Worm (Caenorhabditis elegans): ENCODE data around the gene comt-2.

- TF ChIP-seq unc-62 (GFP tag; optimal IDR thresholded peaks at IDR 0.05) (no peak), unc-39 (tag; optimal IDR thresholded peaks at IDR 0.05) (no peak), lsy-2 (tag; optimal IDR thresholded peaks at IDR 0.05) (peak; percentile 45), ceh-43 (GFP tag; optimal IDR thresholded peaks at IDR 0.05) (no peak), ztf-11 (tag; optimal IDR thresholded peaks at IDR 0.05) (no peak), unc-120 (tag; optimal IDR thresholded peaks at IDR 0.05; ENCODE audit: poor library complexity, severe bottlenecking) (no peak), ces-1 (GFP tag; optimal IDR thresholded peaks at IDR 0.05) (peak; percentile 20), nhr-12 (tag; optimal IDR thresholded peaks at IDR 0.05) (no peak), cnd-1 (tag; optimal IDR thresholded peaks at IDR 0.05) (no peak), elt-3 (tag; optimal IDR thresholded peaks at IDR 0.05) (no peak), snpc-4 (tag; optimal IDR thresholded peaks at IDR 0.05) (no peak)
These were observed 4.7 kb upstream of the comt-2 start, which contains the start of gene F36D3.1 for ce11 chrV:16499006-16499405.

Measured in whole organism, mixed stage, embryonic.